Worm (Caenorhabditis elegans): ENCODE measurements around the gene sru-11.

DNA sequence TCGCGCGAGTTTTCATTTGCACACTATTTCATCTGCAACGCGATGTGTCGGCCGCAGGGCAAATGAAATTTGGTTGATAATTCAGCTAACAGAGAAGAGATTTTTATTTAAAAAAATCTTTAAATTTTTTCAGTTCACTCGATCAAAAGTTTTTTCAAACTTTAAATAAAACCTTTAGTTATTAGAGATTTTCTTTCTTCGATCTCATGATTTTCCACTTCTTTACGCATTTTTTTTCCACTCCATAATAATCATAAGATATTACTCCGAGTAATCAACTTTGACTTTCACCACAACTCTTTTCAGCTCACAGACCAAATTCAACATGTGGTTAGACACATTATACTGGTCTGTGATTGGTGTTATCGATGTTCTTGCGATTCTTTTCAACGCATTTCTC, 10.0 kb upstream of the sru-11 start, which contains the start of gene srd-10:
- TF ChIP-seq nhr-10 (tag; optimal IDR thresholded peaks at IDR 0.05) (no peak), unc-62 (GFP tag; optimal IDR thresholded peaks at IDR 0.05) (no peak), ztf-11 (tag; optimal IDR thresholded peaks at IDR 0.05) (no peak), unc-39 (tag; optimal IDR thresholded peaks at IDR 0.05) (no peak), snpc-4 (tag; optimal IDR thresholded peaks at IDR 0.05) (no peak)
